Worm (Caenorhabditis elegans) whole organism, L1 larva: ENCODE measurements around the gene fbxa-104.

ENCODE experiments used
- F16B12.6 ChIP-seq: fragments of 150-350 bp; optimal IDR thresholded peaks from 2 replicates; lab custom pipeline; 2014; ENCODE audit warnings: missing biosample characterization, missing genetic modification characterization
- aha-1 ChIP-seq: fragments of 150-350 bp; optimal IDR thresholded peaks from 2 replicates; lab custom pipeline; 2014; ENCODE audit warnings: missing biosample characterization, missing genetic modification characterization
- alr-1 ChIP-seq: fragments of 200-800 bp; sonication (Bioruptor generic); optimal IDR thresholded peaks from 2 replicates; lab custom pipeline; 2018; ENCODE audit warnings: borderline replicate concordance, mild to moderate bottlenecking, missing genetic modification characterization, missing compliant biosample characterization
- blmp-1 ChIP-seq: fragments of 150-350 bp; optimal IDR thresholded peaks from 2 replicates; lab custom pipeline; 2014; ENCODE audit warnings: missing biosample characterization, missing genetic modification characterization
- ceh-8 ChIP-seq: fragments of 200-800 bp; sonication (Bioruptor generic); optimal IDR thresholded peaks from 2 replicates; lab custom pipeline; 2018; ENCODE audit warnings: mild to moderate bottlenecking, missing genetic modification characterization, moderate library complexity, missing compliant biosample characterization
- ceh-82 ChIP-seq, 3 experiments: fragments of 150-350 bp in 1 of 3; sonication (generic microtip) in 2 of 3; optimal IDR thresholded peaks; 2 replicates each; lab custom pipeline; 2014 to 2017; ENCODE audit warnings: missing biosample characterization in 3 of 3, missing genetic modification characterization in 3 of 3
- ceh-88 ChIP-seq: fragments of 200-800 bp; sonication (Bioruptor generic); IDR thresholded peaks from 2 replicates; pipeline ENCODE4 v1.3.6; 2022; ENCODE audit warnings: missing genetic modification characterization, missing compliant biosample characterization
- dpl-1 ChIP-seq, 3 experiments: fragments of 150-350 bp in 2 of 3; sonication (generic microtip) in 1 of 3; optimal IDR thresholded peaks; 2 replicates each; lab custom pipeline; 2014 to 2017; ENCODE audit warnings: missing biosample characterization in 3 of 3, missing genetic modification characterization in 3 of 3, missing genetic modification reagents in 3 of 3
- dsc-1 ChIP-seq: sonication (generic microtip); optimal IDR thresholded peaks from 2 replicates; lab custom pipeline; 2016; ENCODE audit warnings: mild to moderate bottlenecking, missing genetic modification characterization, missing compliant biosample characterization
- efl-1 ChIP-seq, 4 experiments: fragments of 150-350 bp; optimal IDR thresholded peaks in 3 of 4; peaks in 1 of 4; 1 replicate in 1 of 4; 2 replicates in 3 of 4; lab custom pipeline; 2014; ENCODE audit warnings: missing biosample characterization in 2 of 4, missing genetic modification characterization in 2 of 4, missing genetic modification reagents in 2 of 4
- egl-27 ChIP-seq, 2 experiments: fragments of 150-350 bp in 1 of 2; sonication (generic microtip); optimal IDR thresholded peaks; 3 replicates each; lab custom pipeline; 2017 to 2018; ENCODE audit warnings: missing biosample characterization in 2 of 2, missing genetic modification characterization in 2 of 2, missing genetic modification reagents in 2 of 2
- elt-2 ChIP-seq: sonication (generic microtip); optimal IDR thresholded peaks from 2 replicates; lab custom pipeline; 2016; ENCODE audit warnings: missing genetic modification characterization, mild to moderate bottlenecking, inconsistent platforms, missing compliant biosample characterization, missing genetic modification reagents
- elt-3 ChIP-seq, 6 experiments: fragments of 150-350 bp in 1 of 6; sonication (generic microtip); optimal IDR thresholded peaks; 2 replicates each; lab custom pipeline; 2017 to 2018; ENCODE audit warnings: missing biosample characterization in 6 of 6, missing genetic modification characterization in 6 of 6, inconsistent platforms in 1 of 6
- fkh-10 ChIP-seq: sonication (generic microtip); optimal IDR thresholded peaks from 2 replicates; lab custom pipeline; 2017; ENCODE audit warnings: missing biosample characterization, missing genetic modification reagents, missing genetic modification characterization
- fos-1 ChIP-seq: fragments of 150-350 bp; optimal IDR thresholded peaks from 2 replicates; lab custom pipeline; 2014; ENCODE audit warnings: missing biosample characterization, missing genetic modification characterization
- hlh-17 ChIP-seq: fragments of 200-800 bp; sonication (Bioruptor generic); optimal IDR thresholded peaks from 2 replicates; lab custom pipeline; 2018; ENCODE audit warnings: missing genetic modification characterization, mild to moderate bottlenecking, missing compliant biosample characterization, moderate library complexity, borderline replicate concordance
- hlh-4 ChIP-seq: sonication (generic microtip); optimal IDR thresholded peaks from 2 replicates; lab custom pipeline; 2016; ENCODE audit warnings: mild to moderate bottlenecking, missing genetic modification characterization, missing compliant biosample characterization
- hpl-2 ChIP-seq: fragments of 150-350 bp; optimal IDR thresholded peaks from 2 replicates; lab custom pipeline; 2014; ENCODE audit warnings: missing biosample characterization, missing genetic modification reagents, missing genetic modification characterization
- irx-1 ChIP-seq: sonication (generic microtip); optimal IDR thresholded peaks from 2 replicates; lab custom pipeline; 2016; ENCODE audit warnings: missing genetic modification characterization, missing compliant biosample characterization
- isw-1 ChIP-seq: fragments of 200-800 bp; sonication (Bioruptor generic); IDR thresholded peaks from 2 replicates; pipeline ENCODE4 v1.3.6; 2022; ENCODE audit warnings: missing genetic modification characterization, missing compliant biosample characterization
- jun-1 ChIP-seq: fragments of 150-350 bp; optimal IDR thresholded peaks from 2 replicates; lab custom pipeline; 2014; ENCODE audit warnings: missing biosample characterization, missing genetic modification reagents, missing genetic modification characterization
- lin-35 ChIP-seq, 2 experiments: fragments of 150-350 bp; optimal IDR thresholded peaks; 2 replicates each; lab custom pipeline; 2014; ENCODE audit warnings: missing biosample characterization in 2 of 2, missing genetic modification characterization in 2 of 2, missing genetic modification reagents in 2 of 2
- lin-39 ChIP-seq: fragments of 150-350 bp; optimal IDR thresholded peaks from 2 replicates; lab custom pipeline; 2014; ENCODE audit warnings: missing biosample characterization, missing genetic modification reagents, missing genetic modification characterization
- lir-3 ChIP-seq: sonication (generic microtip); optimal IDR thresholded peaks from 2 replicates; lab custom pipeline; 2016; ENCODE audit warnings: mild to moderate bottlenecking, missing genetic modification characterization, moderate library complexity, missing compliant biosample characterization; ENCODE audit not compliant: poor library complexity
- lsy-2 ChIP-seq, 2 experiments: fragments of 150-350 bp; optimal IDR thresholded peaks; 2 replicates each; lab custom pipeline; 2014; ENCODE audit warnings: missing biosample characterization in 2 of 2, missing genetic modification characterization in 2 of 2
- mdl-1 ChIP-seq, 2 experiments: fragments of 150-350 bp; optimal IDR thresholded peaks; 2 replicates each; lab custom pipeline; 2014 to 2017; ENCODE audit warnings: missing biosample characterization in 2 of 2, missing genetic modification characterization in 2 of 2, inconsistent platforms in 1 of 2
- mef-2 ChIP-seq: fragments of 150-350 bp; optimal IDR thresholded peaks from 2 replicates; lab custom pipeline; 2014; ENCODE audit warnings: missing biosample characterization, missing genetic modification characterization
- mep-1 ChIP-seq: fragments of 150-350 bp; optimal IDR thresholded peaks from 2 replicates; lab custom pipeline; 2014; ENCODE audit warnings: missing biosample characterization, missing genetic modification characterization
- nhr-47 ChIP-seq: sonication (generic microtip); optimal IDR thresholded peaks from 2 replicates; lab custom pipeline; 2016; ENCODE audit warnings: mild to moderate bottlenecking, missing genetic modification characterization, moderate library complexity, missing compliant biosample characterization
- nhr-71 ChIP-seq: sonication (generic microtip); optimal IDR thresholded peaks from 2 replicates; lab custom pipeline; 2016; ENCODE audit warnings: mild to moderate bottlenecking, missing genetic modification characterization, moderate library complexity, missing compliant biosample characterization
- nhr-84 ChIP-seq: sonication (generic microtip); optimal IDR thresholded peaks from 2 replicates; lab custom pipeline; 2017; ENCODE audit warnings: missing biosample characterization, missing genetic modification characterization
- pax-3 ChIP-seq: fragments of 200-800 bp; sonication (Bioruptor generic); optimal IDR thresholded peaks from 2 replicates; lab custom pipeline; 2018; ENCODE audit warnings: mild to moderate bottlenecking, missing genetic modification characterization, moderate library complexity, missing compliant biosample characterization
- snpc-4 ChIP-seq: fragments of 150-350 bp; optimal IDR thresholded peaks from 2 replicates; lab custom pipeline; 2014; ENCODE audit warnings: missing biosample characterization, missing genetic modification characterization
- snu-23 ChIP-seq: sonication (generic microtip); optimal IDR thresholded peaks from 2 replicates; lab custom pipeline; 2016; ENCODE audit warnings: missing genetic modification characterization, missing compliant biosample characterization
- tbx-2 ChIP-seq: sonication (generic microtip); optimal IDR thresholded peaks from 2 replicates; lab custom pipeline; 2016; ENCODE audit warnings: missing genetic modification characterization, missing compliant biosample characterization
- unc-130 ChIP-seq: fragments of 150-350 bp; optimal IDR thresholded peaks from 2 replicates; lab custom pipeline; 2017; ENCODE audit warnings: missing biosample characterization, missing genetic modification characterization, inconsistent platforms
- unc-30 ChIP-seq: sonication (generic microtip); optimal IDR thresholded peaks from 2 replicates; lab custom pipeline; 2017; ENCODE audit warnings: missing biosample characterization, missing genetic modification characterization
- unc-62 ChIP-seq: fragments of 150-350 bp; optimal IDR thresholded peaks from 2 replicates; lab custom pipeline; 2014; ENCODE audit warnings: missing biosample characterization, missing genetic modification reagents, missing genetic modification characterization
- unc-86 ChIP-seq: sonication (generic microtip); optimal IDR thresholded peaks from 2 replicates; lab custom pipeline; 2016; ENCODE audit warnings: missing genetic modification characterization, missing compliant biosample characterization
- vab-15 ChIP-seq: sonication (generic microtip); optimal IDR thresholded peaks from 2 replicates; lab custom pipeline; 2017; ENCODE audit warnings: missing genotype, mild to moderate bottlenecking, missing genetic modification characterization, missing compliant biosample characterization
- zag-1 ChIP-seq: fragments of 150-350 bp; optimal IDR thresholded peaks from 2 replicates; lab custom pipeline; 2014; ENCODE audit warnings: missing biosample characterization, missing genetic modification characterization
- ztf-4 ChIP-seq: fragments of 150-350 bp; optimal IDR thresholded peaks from 2 replicates; lab custom pipeline; 2014; ENCODE audit warnings: missing biosample characterization, missing genetic modification characterization

fbxa-104 gene

ce11 chrV:15395347-15395746 lies 28.1 kb downstream of the fbxa-104 start, which contains the start of gene cyb-3:
cyb-3 (plus strand) TSS chrV:15395696.
- TF ChIP-seq jun-1 (tag; lab: Kevin White, UChicago) (no peak), nhr-71 (tag; lab: Kevin White, UChicago) (no peak), efl-1 (optimal IDR thresholded peaks at IDR 0.05; lab: Kevin White, UChicago) (no peak), efl-1 (GFP tag; optimal IDR thresholded peaks at IDR 0.05 in 1 of 2; lab: Kevin White, UChicago) (peak in 1 of 2 experiments; percentile 95), lin-35 (GFP tag; optimal IDR thresholded peaks at IDR 0.05; lab: Kevin White, UChicago) (peak in 1 of 2 experiments; percentile 7)

- no peak for TF ChIP-seq egl-27 (tag; optimal IDR thresholded peaks at IDR 0.05; lab: Kevin White, UChicago)
- TF ChIP-seq lin-35 (GFP tag; optimal IDR thresholded peaks at IDR 0.05; lab: Kevin White, UChicago) = peak; percentile 68 to 90
- peak; percentile 66 to 86 (median 77) for TF ChIP-seq dpl-1 (GFP tag; optimal IDR thresholded peaks at IDR 0.05; lab: Kevin White, UChicago)
- TF ChIP-seq lsy-2 (tag; optimal IDR thresholded peaks at IDR 0.05; lab: Kevin White, UChicago) = peak in 1 of 2 experiments; percentile 7
- TF ChIP-seq vab-15 (tag; lab: Kevin White, UChicago) = no peak
- no peak for TF ChIP-seq ceh-8 (GFP tag; lab: Kevin White, UChicago)
- no peak for TF ChIP-seq mdl-1 (tag; optimal IDR thresholded peaks at IDR 0.05; lab: Kevin White, UChicago)
- TF ChIP-seq lir-3 (tag; lab: Kevin White, UChicago) = no peak
- no peak for TF ChIP-seq hlh-4 (tag; lab: Kevin White, UChicago)
- peak; percentile 39 to 78 for TF ChIP-seq efl-1 (optimal IDR thresholded peaks at IDR 0.05; lab: Kevin White, UChicago)
- TF ChIP-seq efl-1 (GFP tag; optimal IDR thresholded peaks at IDR 0.05 in 1 of 2; lab: Kevin White, UChicago) = peak; percentile 86 to 98
- TF ChIP-seq unc-130 (tag; lab: Kevin White, UChicago) = no peak
- TF ChIP-seq pax-3 (tag; lab: Kevin White, UChicago) = no peak
- TF ChIP-seq isw-1 = no peak
- TF ChIP-seq ztf-4 (tag; lab: Kevin White, UChicago) = no peak
- no peak for TF ChIP-seq zag-1
Observed at ce11 chrV:15394906-15395305, 28.6 kb downstream of the fbxa-104 start, which contains the start of gene T06E6.1. T06E6.1 (minus strand) TSS chrV:15394961.

- TF ChIP-seq unc-86 (tag; lab: Kevin White, UChicago) (no peak), zag-1 (no peak), tbx-2 (no peak), elt-3 (tag; optimal IDR thresholded peaks at IDR 0.05; lab: Kevin White, UChicago) (no peak), alr-1 (tag; lab: Kevin White, UChicago) (no peak), nhr-84 (tag; lab: Kevin White, UChicago) (no peak), mef-2 (tag; lab: Kevin White, UChicago) (no peak), dsc-1 (no peak), jun-1 (tag; lab: Kevin White, UChicago) (no peak)
Observed at ce11 chrV:15392064-15392463, 31.4 kb downstream of the fbxa-104 start.

ce11 chrV:15388820-15389384 lies 34.6 kb downstream of the fbxa-104 start, which contains the start of gene srh-170:
srh-170 (minus strand) TSS chrV:15388870.
- TF ChIP-seq blmp-1 (tag; lab: Kevin White, UChicago) (no peak), unc-30 (tag; lab: Kevin White, UChicago) (no peak), elt-3 (tag; optimal IDR thresholded peaks at IDR 0.05; lab: Kevin White, UChicago) (no peak), fos-1 (tag; lab: Kevin White, UChicago) (no peak), nhr-47 (tag; lab: Kevin White, UChicago) (peak; percentile 8), lin-39 (tag; lab: Kevin White, UChicago) (no peak), nhr-71 (tag; lab: Kevin White, UChicago) (peak; percentile 11), egl-27 (tag; optimal IDR thresholded peaks at IDR 0.05; lab: Kevin White, UChicago) (no peak), hlh-4 (tag; lab: Kevin White, UChicago) (no peak), fkh-10 (GFP tag; lab: Kevin White, UChicago) (no peak), snu-23 (peak; percentile 23), efl-1 (optimal IDR thresholded peaks at IDR 0.05; lab: Kevin White, UChicago) (peak; percentile 35 to 73), efl-1 (GFP tag; optimal IDR thresholded peaks at IDR 0.05 in 1 of 2; lab: Kevin White, UChicago) (peak; percentile 46 to 72), unc-86 (tag; lab: Kevin White, UChicago) (no peak), mep-1 (no peak), dpl-1 (GFP tag; optimal IDR thresholded peaks at IDR 0.05; lab: Kevin White, UChicago) (peak in 2 of 3 experiments; percentile 16 to 52), pax-3 (tag; lab: Kevin White, UChicago) (no peak), isw-1 (0 out of 2 replicates have a peak, but pooled peaks have one; percentile 16), unc-62 (GFP tag; lab: Kevin White, UChicago) (no peak), elt-2 (tag; lab: Kevin White, UChicago) (no peak), zag-1 (no peak), hlh-17 (GFP tag; lab: Kevin White, UChicago) (no peak), ceh-82 (tag; optimal IDR thresholded peaks at IDR 0.05; lab: Kevin White, UChicago) (no peak), mdl-1 (tag; optimal IDR thresholded peaks at IDR 0.05; lab: Kevin White, UChicago) (no peak), hpl-2 (no peak), ceh-88 (GFP tag; lab: Robert Waterston, UW) (no peak), snpc-4 (no peak), lsy-2 (tag; optimal IDR thresholded peaks at IDR 0.05; lab: Kevin White, UChicago) (no peak), irx-1 (no peak), aha-1 (tag; lab: Kevin White, UChicago) (no peak), F16B12.6 (peak; percentile 49)
